Fruit fly (Drosophila melanogaster) whole organism, embryonic: Measurements from ENCODE around the gene euc.

ENCODE experiments used
- CG10147 ChIP-seq: fragments of 200-800 bp; sonication (Bioruptor generic); optimal IDR thresholded peaks from 2 replicates; lab custom pipeline; 2019; ENCODE audit warnings: missing biosample characterization, mild to moderate bottlenecking, missing genetic modification characterization, moderate library complexity
- CG11504 ChIP-seq: fragments of 200-800 bp; sonication (Bioruptor generic); optimal IDR thresholded peaks from 3 replicates; lab custom pipeline; 2019; ENCODE audit warnings: missing biosample characterization, mild to moderate bottlenecking, missing genetic modification characterization, moderate library complexity
- CG12071 ChIP-seq: fragments of 200-800 bp; sonication (Bioruptor generic); optimal IDR thresholded peaks from 3 replicates; lab custom pipeline; 2018; ENCODE audit warnings: missing biosample characterization, mild to moderate bottlenecking, missing genetic modification characterization
- CG12104 ChIP-seq: fragments of 200-800 bp; sonication (Bioruptor generic); optimal IDR thresholded peaks from 3 replicates; lab custom pipeline; 2016; ENCODE audit warnings: missing biosample characterization, missing genetic modification characterization
- CG12769 ChIP-seq: fragments of 200-800 bp; sonication (Bioruptor generic); optimal IDR thresholded peaks from 2 replicates; lab custom pipeline; 2019; ENCODE audit warnings: missing biosample characterization, mild to moderate bottlenecking, missing genetic modification characterization, moderate library complexity
- CG12942 ChIP-seq: fragments of 200-800 bp; sonication (Bioruptor generic); optimal IDR thresholded peaks from 3 replicates; lab custom pipeline; 2016; ENCODE audit warnings: missing biosample characterization, missing genetic modification characterization
- CG15011 ChIP-seq: fragments of 200-800 bp; sonication (Bioruptor generic); optimal IDR thresholded peaks from 3 replicates; lab custom pipeline; 2018; ENCODE audit warnings: missing biosample characterization, mild to moderate bottlenecking, missing genetic modification characterization
- CG16815 ChIP-seq: fragments of 200-800 bp; sonication (Bioruptor generic); optimal IDR thresholded peaks from 3 replicates; lab custom pipeline; 2017; ENCODE audit warnings: missing biosample characterization, mild to moderate bottlenecking, missing genetic modification characterization
- CG17359 ChIP-seq: fragments of 200-800 bp; sonication (Bioruptor generic); optimal IDR thresholded peaks from 3 replicates; lab custom pipeline; 2018; ENCODE audit warnings: missing biosample characterization, mild to moderate bottlenecking, missing genetic modification characterization, moderate library complexity
- CG17361 ChIP-seq: fragments of 200-800 bp; sonication (Bioruptor generic); IDR thresholded peaks from 3 replicates; pipeline ENCODE4 v1.3.6; 2022; ENCODE audit warnings: missing biosample characterization, missing genetic modification characterization
- CG17829 ChIP-seq: fragments of 200-800 bp; optimal IDR thresholded peaks from 2 replicates; lab custom pipeline; 2019; ENCODE audit warnings: missing biosample characterization, mild to moderate bottlenecking, missing genetic modification characterization, moderate library complexity
- CG1792 ChIP-seq: fragments of 200-800 bp; sonication (Bioruptor generic); optimal IDR thresholded peaks from 2 replicates; lab custom pipeline; 2016; ENCODE audit warnings: missing biosample characterization, missing genetic modification characterization
- CG18262 ChIP-seq: fragments of 200-800 bp; optimal IDR thresholded peaks from 3 replicates; lab custom pipeline; 2019; ENCODE audit warnings: missing biosample characterization, mild to moderate bottlenecking, missing genetic modification characterization, moderate library complexity
- CG2712 ChIP-seq: fragments of 200-800 bp; optimal IDR thresholded peaks from 3 replicates; lab custom pipeline; 2019; ENCODE audit warnings: missing biosample characterization, mild to moderate bottlenecking, missing genetic modification characterization, moderate library complexity
- CG30403 ChIP-seq: fragments of 200-800 bp; sonication (Bioruptor generic); optimal IDR thresholded peaks from 3 replicates; lab custom pipeline; 2016; ENCODE audit warnings: missing biosample characterization, missing genetic modification characterization
- CG3163 ChIP-seq: fragments of 200-800 bp; sonication (Bioruptor generic); optimal IDR thresholded peaks from 3 replicates; lab custom pipeline; 2016; ENCODE audit warnings: missing biosample characterization, missing genetic modification characterization
- CG32772 ChIP-seq: fragments of 200-800 bp; sonication (Bioruptor generic); IDR thresholded peaks from 2 replicates; pipeline ENCODE4 v1.3.6; 2022; ENCODE audit warnings: missing biosample characterization, missing genetic modification characterization
- CG33213 ChIP-seq: fragments of 200-800 bp; sonication (Bioruptor generic); optimal IDR thresholded peaks from 3 replicates; lab custom pipeline; 2016; ENCODE audit warnings: missing biosample characterization, missing genetic modification characterization
- CG34224 ChIP-seq: fragments of 200-800 bp; sonication (Bioruptor generic); IDR thresholded peaks from 3 replicates; pipeline ENCODE4 v1.3.6; 2022; ENCODE audit warnings: missing biosample characterization, missing genetic modification characterization; ENCODE audit not compliant: partially characterized antibody
- CG34376 ChIP-seq: fragments of 200-800 bp; sonication (Bioruptor generic); optimal IDR thresholded peaks from 2 replicates; lab custom pipeline; 2018; ENCODE audit warnings: missing biosample characterization, mild to moderate bottlenecking, missing genetic modification characterization
- CG4404 ChIP-seq: fragments of 200-800 bp; sonication (Bioruptor generic); IDR thresholded peaks from 2 replicates; pipeline ENCODE4 v1.3.6; 2022; ENCODE audit warnings: missing biosample characterization, missing genetic modification characterization
- CG4854 ChIP-seq: fragments of 200-800 bp; sonication (Bioruptor generic); optimal IDR thresholded peaks from 2 replicates; lab custom pipeline; 2016; ENCODE audit warnings: missing biosample characterization, missing genetic modification characterization, inconsistent platforms
- CHES-1-like ChIP-seq: fragments of 200-800 bp; sonication (Bioruptor generic); optimal IDR thresholded peaks from 2 replicates; lab custom pipeline; 2016; ENCODE audit warnings: missing biosample characterization, missing genetic modification characterization
- CoRest ChIP-seq: fragments of 200-800 bp; sonication (Bioruptor generic); optimal IDR thresholded peaks from 3 replicates; lab custom pipeline; 2018; ENCODE audit warnings: missing biosample characterization, mild to moderate bottlenecking, missing genetic modification characterization, moderate library complexity
- Drgx ChIP-seq: fragments of 200-800 bp; sonication (Bioruptor generic); IDR thresholded peaks from 2 replicates; pipeline ENCODE4 v1.3.6; 2022; ENCODE audit warnings: missing biosample characterization, missing genetic modification characterization
- Gug ChIP-seq: fragments of 200-800 bp; sonication (Bioruptor generic); IDR thresholded peaks from 4 replicates; pipeline ENCODE4 v1.3.6; 2022; ENCODE audit warnings: missing biosample characterization, missing genetic modification characterization
- HLH3B ChIP-seq: fragments of 200-800 bp; sonication (Bioruptor generic); IDR thresholded peaks from 2 replicates; pipeline ENCODE4 v1.3.6; 2022; ENCODE audit warnings: missing biosample characterization, missing genetic modification characterization
- HLH4C ChIP-seq: fragments of 200-800 bp; sonication (Bioruptor generic); IDR thresholded peaks from 3 replicates; pipeline ENCODE4 v1.3.6; 2022; ENCODE audit warnings: missing biosample characterization, missing genetic modification characterization; ENCODE audit not compliant: partially characterized antibody
- Hmx ChIP-seq: fragments of 200-800 bp; sonication (Bioruptor generic); optimal IDR thresholded peaks from 2 replicates; lab custom pipeline; 2016; ENCODE audit warnings: missing biosample characterization, missing genetic modification characterization
- Max ChIP-seq: fragments of 200-800 bp; sonication (Bioruptor generic); optimal IDR thresholded peaks from 2 replicates; lab custom pipeline; 2016; ENCODE audit warnings: missing biosample characterization, mild to moderate bottlenecking, missing genetic modification characterization
- Med ChIP-seq: fragments of 200-800 bp; sonication (Bioruptor generic); peaks from one replicate; lab custom pipeline; 2016; ENCODE audit warnings: missing biosample characterization, missing genetic modification characterization, mild to moderate bottlenecking, inconsistent platforms, moderate library complexity
- Mes4 ChIP-seq: fragments of 200-800 bp; sonication (Bioruptor generic); optimal IDR thresholded peaks from 2 replicates; lab custom pipeline; 2016; ENCODE audit warnings: missing biosample characterization, missing genetic modification characterization
- NC2α ChIP-seq: fragments of 200-800 bp; sonication (Bioruptor generic); optimal IDR thresholded peaks from 2 replicates; lab custom pipeline; 2016; ENCODE audit warnings: missing biosample characterization, missing genetic modification characterization
- Spps ChIP-seq: fragments of 200-800 bp; sonication (Bioruptor generic); optimal IDR thresholded peaks from 2 replicates; lab custom pipeline; 2018; ENCODE audit warnings: missing biosample characterization, mild to moderate bottlenecking, missing genetic modification characterization
- Xbp1 ChIP-seq: fragments of 200-800 bp; sonication (Bioruptor generic); optimal IDR thresholded peaks from 3 replicates; lab custom pipeline; 2016; ENCODE audit warnings: missing biosample characterization, mild to moderate bottlenecking, missing genetic modification characterization
- al ChIP-seq: fragments of 200-800 bp; sonication (Bioruptor generic); IDR thresholded peaks from 2 replicates; pipeline ENCODE4 v1.3.6; 2022; ENCODE audit warnings: missing biosample characterization, missing genetic modification characterization
- bcd ChIP-seq: fragments of 200-800 bp; sonication (Bioruptor generic); optimal IDR thresholded peaks from 2 replicates; lab custom pipeline; 2017; ENCODE audit warnings: missing biosample characterization, mild to moderate bottlenecking, missing genetic modification characterization
- caup ChIP-seq: fragments of 200-800 bp; sonication (Bioruptor generic); optimal IDR thresholded peaks from 3 replicates; lab custom pipeline; 2017; ENCODE audit warnings: missing biosample characterization, mild to moderate bottlenecking, missing genetic modification characterization, moderate library complexity; ENCODE audit not compliant: severe bottlenecking
- chinmo ChIP-seq: fragments of 200-800 bp; sonication (Bioruptor generic); IDR thresholded peaks from 4 replicates; pipeline ENCODE4 v1.3.6; 2022; ENCODE audit warnings: missing biosample characterization, missing genetic modification characterization; ENCODE audit not compliant: partially characterized antibody
- chm ChIP-seq: fragments of 200-800 bp; sonication (Bioruptor generic); IDR thresholded peaks from 2 replicates; pipeline ENCODE4 v1.3.6; 2022; ENCODE audit warnings: missing biosample characterization, missing genetic modification characterization
- chn ChIP-seq: fragments of 200-800 bp; sonication (Bioruptor generic); optimal IDR thresholded peaks from 2 replicates; lab custom pipeline; 2016; ENCODE audit warnings: missing biosample characterization, missing genetic modification characterization
- fd3F ChIP-seq: fragments of 200-800 bp; sonication (Bioruptor generic); optimal IDR thresholded peaks from 2 replicates; lab custom pipeline; 2018; ENCODE audit warnings: missing biosample characterization, mild to moderate bottlenecking, missing genetic modification characterization, moderate library complexity
- gcm2 ChIP-seq: fragments of 200-800 bp; sonication (Bioruptor generic); optimal IDR thresholded peaks from 2 replicates; lab custom pipeline; 2016; ENCODE audit warnings: missing biosample characterization, missing genetic modification characterization
- gem ChIP-seq: fragments of 200-800 bp; sonication (Bioruptor generic); optimal IDR thresholded peaks from 2 replicates; lab custom pipeline; 2019; ENCODE audit warnings: missing biosample characterization, mild to moderate bottlenecking, missing genetic modification characterization, moderate library complexity
- her ChIP-seq: fragments of 200-800 bp; sonication (Bioruptor generic); optimal IDR thresholded peaks from 2 replicates; lab custom pipeline; 2016; ENCODE audit warnings: missing biosample characterization, missing genetic modification characterization
- peb ChIP-seq: fragments of 200-800 bp; sonication (Bioruptor generic); IDR thresholded peaks from 2 replicates; pipeline ENCODE4 v1.3.6; 2022; ENCODE audit warnings: missing biosample characterization, missing genetic modification characterization
- row ChIP-seq: fragments of 200-800 bp; sonication (Bioruptor generic); IDR thresholded peaks from 3 replicates; pipeline ENCODE4 v1.3.6; 2022; ENCODE audit warnings: missing biosample characterization, missing genetic modification characterization
- sens ChIP-seq: fragments of 200-800 bp; sonication (Bioruptor generic); peaks from one replicate; lab custom pipeline; 2016; ENCODE audit warnings: missing biosample characterization, missing genetic modification characterization
- sim ChIP-seq: fragments of 200-800 bp; sonication (Bioruptor generic); IDR thresholded peaks from 2 replicates; pipeline ENCODE4 v1.3.6; 2022; ENCODE audit warnings: missing biosample characterization, missing genetic modification characterization
- unpg ChIP-seq: fragments of 200-800 bp; sonication (Bioruptor generic); optimal IDR thresholded peaks from 3 replicates; lab custom pipeline; 2018; ENCODE audit warnings: missing biosample characterization, mild to moderate bottlenecking, missing genetic modification characterization, moderate library complexity
- yki ChIP-seq: fragments of >200 bp; optimal IDR thresholded peaks from 3 replicates; lab custom pipeline; 2018
- zen ChIP-seq: fragments of 200-800 bp; sonication (Bioruptor generic); optimal IDR thresholded peaks from 3 replicates; lab custom pipeline; 2018; ENCODE audit warnings: missing biosample characterization, mild to moderate bottlenecking, missing genetic modification characterization, moderate library complexity

The euc gene

DNA sequence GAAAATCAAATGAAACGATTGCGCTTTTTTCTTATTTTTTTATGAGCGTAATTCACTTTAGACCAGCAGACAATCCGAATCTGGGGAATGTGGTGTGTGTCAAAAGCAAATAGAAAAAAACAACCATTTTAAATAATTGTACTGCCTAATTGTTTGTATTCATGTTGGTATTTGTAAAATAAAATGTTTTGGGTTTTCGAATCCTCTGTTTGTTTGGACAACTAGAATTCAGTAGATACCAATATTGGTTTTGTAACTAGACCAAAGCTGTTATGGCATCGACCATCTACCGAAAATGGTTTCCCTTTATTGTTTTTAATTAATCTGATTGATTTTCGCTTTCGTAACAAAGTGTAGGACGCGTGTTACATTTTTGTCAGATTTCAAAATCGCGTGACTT, 32.3 kb upstream of the euc start (continued):
- TF ChIP-seq Xbp1 (GFP tag; lab: Kevin White, UChicago): no peak
- TF ChIP-seq NC2α (GFP tag; lab: Kevin White, UChicago): no peak
- TF ChIP-seq CHES-1-like (GFP tag; lab: Kevin White, UChicago): no peak
- no peak for TF ChIP-seq CG17829 (tag; lab: Kevin White, UChicago)
- TF ChIP-seq Spps: no peak
- TF ChIP-seq Med (GFP tag; lab: Kevin White, UChicago): peak; percentile 88
- peak; percentile 8 for TF ChIP-seq CG12071 (GFP tag; lab: Kevin White, UChicago)
- no peak for TF ChIP-seq CG1792
- peak; percentile 10 for TF ChIP-seq CG4854 (GFP tag; lab: Kevin White, UChicago)
- no peak for TF ChIP-seq gcm2
- TF ChIP-seq CG2712 (tag; lab: Kevin White, UChicago): peak; percentile 17
- peak; percentile 7 for TF ChIP-seq Max (GFP tag; lab: Kevin White, UChicago)
- no peak for TF ChIP-seq Gug (GFP tag; lab: Robert Waterston, UW)
- TF ChIP-seq CG12769: peak; percentile 30
- no peak for TF ChIP-seq CG12104
- no peak for TF ChIP-seq Hmx (GFP tag; lab: Kevin White, UChicago)
- no peak for TF ChIP-seq HLH3B
- TF ChIP-seq CG12942 (GFP tag; lab: Kevin White, UChicago): no peak
- TF ChIP-seq CG15011 (GFP tag; lab: Kevin White, UChicago): peak; percentile 38
- no peak for TF ChIP-seq CG4404 (GFP tag; lab: Robert Waterston, UW)
- TF ChIP-seq CG18262 (tag; lab: Kevin White, UChicago): peak; percentile 16
- no peak for TF ChIP-seq CG16815 (GFP tag; lab: Kevin White, UChicago)
- TF ChIP-seq zen (tag; lab: Kevin White, UChicago): peak; percentile 43
- TF ChIP-seq Mes4 (GFP tag; lab: Kevin White, UChicago): no peak
- no peak for TF ChIP-seq CG30403
- TF ChIP-seq chinmo (GFP tag; lab: Robert Waterston, UW): no peak
- no peak for TF ChIP-seq her (GFP tag; lab: Kevin White, UChicago)
- no peak for TF ChIP-seq yki (lab: Kevin White, UChicago)
- TF ChIP-seq Drgx: no peak
- TF ChIP-seq CG17361 (GFP tag; lab: Robert Waterston, UW): 0 out of 3 replicates have a peak, but pooled peaks have one; percentile 22
- no peak for TF ChIP-seq CG3163
- TF ChIP-seq fd3F (GFP tag; lab: Kevin White, UChicago): peak; percentile 60
- no peak for TF ChIP-seq CG32772 (GFP tag; lab: Robert Waterston, UW)
- peak; percentile 39 for TF ChIP-seq CoRest (tag; lab: Kevin White, UChicago)
- peak; percentile 48; the same call in 1 of the 2 replicates for TF ChIP-seq chm (GFP tag; lab: Robert Waterston, UW)
- TF ChIP-seq gem (tag; lab: Kevin White, UChicago): peak; percentile 46
- TF ChIP-seq row: no peak
- TF ChIP-seq unpg (GFP tag; lab: Kevin White, UChicago): peak; percentile 33
- TF ChIP-seq sim (GFP tag; lab: Robert Waterston, UW): 0 out of 2 replicates have a peak, but pooled peaks have one; percentile 38
- no peak for TF ChIP-seq HLH4C
- TF ChIP-seq CG34224 (GFP tag; lab: Robert Waterston, UW): no peak
- no peak for TF ChIP-seq CG10147 (GFP tag; lab: Kevin White, UChicago)
- TF ChIP-seq peb (GFP tag; lab: Robert Waterston, UW): peak; percentile 26; the same call in 1 of the 2 replicates
- TF ChIP-seq CG34376: no peak
- peak; percentile 41 for TF ChIP-seq CG33213 (GFP tag; lab: Kevin White, UChicago)
- peak; percentile 74 for TF ChIP-seq sens
- TF ChIP-seq caup (GFP tag; lab: Kevin White, UChicago): peak; percentile 45
- TF ChIP-seq chn (GFP tag; lab: Kevin White, UChicago): no peak
- TF ChIP-seq CG11504 (tag; lab: Kevin White, UChicago): peak; percentile 9
- TF ChIP-seq bcd (GFP tag; lab: Kevin White, UChicago): peak; percentile 2
- no peak for TF ChIP-seq CG17359 (tag; lab: Kevin White, UChicago)
- no peak for TF ChIP-seq al (GFP tag; lab: Robert Waterston, UW)
